Worm (Caenorhabditis elegans): ENCODE data around the gene rabr-4.

DNA sequence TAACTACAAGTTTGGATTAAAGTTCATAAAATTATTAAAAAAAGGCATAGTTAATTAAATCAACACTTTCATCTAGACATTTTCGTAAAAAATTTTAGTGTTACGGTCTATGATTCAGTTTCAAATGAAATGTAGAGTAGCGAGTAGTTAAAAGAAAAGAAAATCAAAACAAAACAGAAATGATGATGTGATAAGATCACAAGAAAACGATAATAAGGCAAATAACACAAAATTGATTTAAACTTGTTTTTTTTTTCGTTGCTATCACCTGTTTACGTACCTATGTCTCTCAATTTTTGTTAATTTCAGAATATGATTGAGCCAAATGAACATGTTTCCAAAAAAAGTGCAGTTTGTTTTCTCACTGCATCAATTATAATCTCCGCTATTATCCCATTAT lies 35.2 kb downstream of the rabr-4 start, which contains the start of the genes F21H7.2 and F21H7.12:
- no peak for TF ChIP-seq elt-3 (tag; optimal IDR thresholded peaks at IDR 0.05)
- TF ChIP-seq unc-62 (GFP tag; optimal IDR thresholded peaks at IDR 0.05), result no peak
- no peak for TF ChIP-seq nhr-237 (tag; optimal IDR thresholded peaks at IDR 0.05)
- TF ChIP-seq pha-4 (tag; optimal IDR thresholded peaks at IDR 0.05), result no peak

All from whole organism, mixed stage, embryonic.